Worm (Caenorhabditis elegans) whole organism, young adult: Measurements from ENCODE around the gene mai-2.
A peak's percentile ranks its signal among the peaks of the same experiment; 100 is the strongest.

Experiments
- B0019.2 ChIP-seq: fragments of 200-800 bp; sonication (Bioruptor generic); conservative IDR thresholded peaks from 2 replicates; pipeline ENCODE4 v1.3.6; 2022; ENCODE audit warnings: missing genetic modification reagents, missing genetic modification characterization, missing compliant biosample characterization
- B0035.1 ChIP-seq: sonication (generic microtip); optimal IDR thresholded peaks from 2 replicates; lab custom pipeline; 2016; ENCODE audit warnings: missing genetic modification characterization, mild to moderate bottlenecking, missing compliant biosample characterization, missing genotype, missing genetic modification reagents
- C06A6.2 ChIP-seq: fragments of 200-800 bp; sonication (Bioruptor generic); conservative IDR thresholded peaks from 2 replicates; pipeline ENCODE4 v1.3.6; 2022; ENCODE audit warnings: missing genetic modification characterization, missing compliant biosample characterization
- F22D6.2 ChIP-seq: sonication (generic microtip); optimal IDR thresholded peaks from 2 replicates; lab custom pipeline; 2016; ENCODE audit warnings: mild to moderate bottlenecking, missing genetic modification characterization, missing compliant biosample characterization
- F23B12.7 ChIP-seq: sonication (generic microtip); optimal IDR thresholded peaks from 2 replicates; lab custom pipeline; 2017; ENCODE audit warnings: missing genetic modification characterization, mild to moderate bottlenecking, missing compliant biosample characterization, antibody characterized with exemption, moderate library complexity; ENCODE audit not compliant: insufficient read depth
- F33H1.4 ChIP-seq: fragments of 200-800 bp; sonication (Bioruptor generic); IDR thresholded peaks from 2 replicates; pipeline ENCODE4 v1.3.6; 2022; ENCODE audit warnings: missing genetic modification reagents, missing genetic modification characterization, missing compliant biosample characterization
- F55B11.4 ChIP-seq: sonication (generic microtip); optimal IDR thresholded peaks from 2 replicates; lab custom pipeline; 2016; ENCODE audit warnings: missing compliant biosample characterization, missing genetic modification characterization, borderline replicate concordance; ENCODE audit not compliant: insufficient read depth
- F57A8.1 ChIP-seq: fragments of 200-800 bp; sonication (Bioruptor generic); optimal IDR thresholded peaks from 2 replicates; lab custom pipeline; 2018; ENCODE audit warnings: mild to moderate bottlenecking, missing genetic modification characterization, moderate library complexity, missing compliant biosample characterization
- F57C9.4 ChIP-seq: sonication (generic microtip); optimal IDR thresholded peaks from 2 replicates; lab custom pipeline; 2017; ENCODE audit warnings: mild to moderate bottlenecking, missing genetic modification characterization, missing compliant biosample characterization
- K11D2.4 ChIP-seq: fragments of 200-800 bp; sonication (Bioruptor generic); IDR thresholded peaks from 2 replicates; pipeline ENCODE4 v1.3.6; 2022; ENCODE audit warnings: missing genetic modification reagents, missing genetic modification characterization, missing compliant biosample characterization
- Y53G8AR.9 ChIP-seq: fragments of 200-800 bp; sonication (Bioruptor generic); conservative IDR thresholded peaks from 2 replicates; pipeline ENCODE4 v1.3.6; 2022; ENCODE audit warnings: missing genetic modification reagents, missing genetic modification characterization, missing compliant biosample characterization
- Y67H2A.10 ChIP-seq: fragments of 200-800 bp; sonication (Bioruptor generic); conservative IDR thresholded peaks from 2 replicates; pipeline ENCODE4 v1.3.6; 2022; ENCODE audit warnings: missing genetic modification reagents, missing genetic modification characterization, missing compliant biosample characterization
- Y79H2A.3 ChIP-seq: fragments of 200-800 bp; sonication (Bioruptor generic); conservative IDR thresholded peaks from 2 replicates; pipeline ENCODE4 v1.3.6; 2022; ENCODE audit warnings: missing genetic modification reagents, missing genetic modification characterization, missing compliant biosample characterization
- ZK185.1 ChIP-seq: sonication (generic microtip); optimal IDR thresholded peaks from 2 replicates; lab custom pipeline; 2016; ENCODE audit warnings: mild to moderate bottlenecking, missing genetic modification characterization, missing compliant biosample characterization; ENCODE audit not compliant: poor library complexity, severe bottlenecking
- ama-1 ChIP-seq, 3 experiments: fragments of 150-350 bp in 1 of 3; sonication (generic microtip) in 2 of 3; optimal IDR thresholded peaks; 2 replicates each; lab custom pipeline; 2014 to 2018; ENCODE audit warnings: missing biosample characterization in 2 of 3, missing genetic modification characterization in 2 of 3, missing genetic modification reagents in 2 of 3
- aptf-3 ChIP-seq: fragments of 200-800 bp; sonication (Bioruptor generic); IDR thresholded peaks from 2 replicates; pipeline ENCODE4 v1.3.6; 2022; ENCODE audit warnings: missing genetic modification characterization, missing compliant biosample characterization
- attf-5 ChIP-seq: fragments of 200-800 bp; sonication (Bioruptor generic); optimal IDR thresholded peaks from 2 replicates; lab custom pipeline; 2018; ENCODE audit warnings: mild to moderate bottlenecking, missing genetic modification characterization, missing compliant biosample characterization
- cebp-1 ChIP-seq, 2 experiments: fragments of 200-800 bp in 1 of 2; sonication (Bioruptor generic) in 1 of 2; sonication (generic microtip) in 1 of 2; IDR thresholded peaks in 1 of 2; optimal IDR thresholded peaks in 1 of 2; 2 replicates each; pipeline versions ENCODE4 v1.3.6 to Lab custom; 2017 to 2022; ENCODE audit warnings: missing compliant biosample characterization in 2 of 2, missing genetic modification characterization in 2 of 2, mild to moderate bottlenecking in 1 of 2, missing genetic modification reagents in 1 of 2, moderate library complexity in 1 of 2
- ceh-100 ChIP-seq: fragments of 200-800 bp; sonication (Bioruptor generic); IDR thresholded peaks from 2 replicates; pipeline ENCODE4 v1.3.6; 2022; ENCODE audit warnings: missing genetic modification reagents, missing genetic modification characterization, missing compliant biosample characterization
- ceh-40 ChIP-seq: fragments of 200-800 bp; sonication (Bioruptor generic); IDR thresholded peaks from 2 replicates; pipeline ENCODE4 v1.3.6; 2022; ENCODE audit warnings: missing genetic modification characterization, missing compliant biosample characterization
- ceh-58 ChIP-seq: fragments of 200-800 bp; sonication (Bioruptor generic); IDR thresholded peaks from 2 replicates; pipeline ENCODE4 v1.3.6; 2022; ENCODE audit warnings: missing genetic modification characterization, missing compliant biosample characterization
- chd-7 ChIP-seq: sonication (generic microtip); optimal IDR thresholded peaks from 2 replicates; lab custom pipeline; 2016; ENCODE audit warnings: mild to moderate bottlenecking, missing genetic modification characterization, moderate library complexity, missing compliant biosample characterization
- dpl-1 ChIP-seq: fragments of 150-350 bp; optimal IDR thresholded peaks from 2 replicates; lab custom pipeline; 2014; ENCODE audit warnings: missing biosample characterization, missing genetic modification reagents, missing genetic modification characterization
- efl-1 ChIP-seq: fragments of 150-350 bp; optimal IDR thresholded peaks from 2 replicates; lab custom pipeline; 2014; ENCODE audit warnings: missing biosample characterization, missing genetic modification reagents, missing genetic modification characterization
- egl-44 ChIP-seq: fragments of 200-800 bp; sonication (Bioruptor generic); IDR thresholded peaks from 2 replicates; pipeline ENCODE4 v1.3.6; 2022; ENCODE audit warnings: missing genetic modification reagents, missing genetic modification characterization, missing compliant biosample characterization
- egrh-3 ChIP-seq: fragments of 200-800 bp; sonication (Bioruptor generic); IDR thresholded peaks from 2 replicates; pipeline ENCODE4 v1.3.6; 2022; ENCODE audit warnings: missing genetic modification reagents, missing genetic modification characterization, missing compliant biosample characterization
- gei-17 ChIP-seq: fragments of 200-800 bp; sonication (Bioruptor generic); optimal IDR thresholded peaks from 2 replicates; lab custom pipeline; 2018; ENCODE audit warnings: mild to moderate bottlenecking, missing genetic modification characterization, missing compliant biosample characterization
- hlh-12 ChIP-seq: sonication (generic microtip); optimal IDR thresholded peaks from 2 replicates; lab custom pipeline; 2016; ENCODE audit warnings: missing genetic modification characterization, missing compliant biosample characterization
- hsf-1 ChIP-seq: fragments of 200-800 bp; sonication (Bioruptor generic); IDR thresholded peaks from 2 replicates; pipeline ENCODE4 v1.3.6; 2022; ENCODE audit warnings: missing genetic modification reagents, missing genetic modification characterization, missing compliant biosample characterization
- lin-26 ChIP-seq: fragments of 200-800 bp; sonication (Bioruptor generic); IDR thresholded peaks from 2 replicates; pipeline ENCODE4 v1.3.6; 2022; ENCODE audit warnings: missing genetic modification reagents, missing genetic modification characterization, missing compliant biosample characterization
- lin-35 ChIP-seq, 3 experiments: fragments of 150-350 bp in 2 of 3; sonication (generic microtip) in 1 of 3; optimal IDR thresholded peaks; 2 replicates each; lab custom pipeline; 2014 to 2018; ENCODE audit warnings: missing biosample characterization in 3 of 3, missing genetic modification characterization in 3 of 3, missing genetic modification reagents in 3 of 3
- lir-1 ChIP-seq: fragments of 200-800 bp; sonication (Bioruptor generic); conservative IDR thresholded peaks from 2 replicates; pipeline ENCODE4 v1.3.6; 2022; ENCODE audit warnings: missing genetic modification reagents, missing genetic modification characterization, missing compliant biosample characterization
- lsl-1 ChIP-seq: fragments of 200-800 bp; sonication (Bioruptor generic); optimal IDR thresholded peaks from 2 replicates; lab custom pipeline; 2018; ENCODE audit warnings: mild to moderate bottlenecking, missing genetic modification characterization, moderate library complexity, missing compliant biosample characterization
- madf-3 ChIP-seq: fragments of 200-800 bp; sonication (Bioruptor generic); IDR thresholded peaks from 2 replicates; pipeline ENCODE4 v1.3.6; 2022; ENCODE audit warnings: missing genetic modification reagents, missing genetic modification characterization, missing compliant biosample characterization
- madf-6 ChIP-seq: fragments of 200-800 bp; sonication (Bioruptor generic); IDR thresholded peaks from 2 replicates; pipeline ENCODE4 v1.3.6; 2022; ENCODE audit warnings: missing genetic modification reagents, missing genetic modification characterization, missing compliant biosample characterization
- pbrm-1 ChIP-seq: fragments of 200-800 bp; sonication (Bioruptor generic); IDR thresholded peaks from 2 replicates; pipeline ENCODE4 v1.3.6; 2022; ENCODE audit warnings: missing genetic modification reagents, missing genetic modification characterization, missing compliant biosample characterization
- rec-8 ChIP-seq, 2 experiments: sonication (generic microtip); optimal IDR thresholded peaks; 2 replicates each; lab custom pipeline; 2016; ENCODE audit warnings: mild to moderate bottlenecking in 2 of 2, missing genetic modification characterization in 2 of 2, missing genetic modification reagents in 2 of 2, missing genotype in 2 of 2, missing biosample characterization in 1 of 2, missing compliant biosample characterization in 1 of 2, moderate library complexity in 1 of 2
- sea-2 ChIP-seq: fragments of 200-800 bp; sonication (Bioruptor generic); IDR thresholded peaks from 2 replicates; pipeline ENCODE4 v1.3.6; 2022; ENCODE audit warnings: missing genetic modification characterization, missing compliant biosample characterization
- snpc-3.4 ChIP-seq: sonication (generic microtip); optimal IDR thresholded peaks from 2 replicates; lab custom pipeline; 2017; ENCODE audit warnings: missing genetic modification characterization, mild to moderate bottlenecking, missing compliant biosample characterization, antibody characterized with exemption, moderate library complexity, missing genotype, missing genetic modification reagents
- sptf-2 ChIP-seq: fragments of 200-800 bp; sonication (Bioruptor generic); optimal IDR thresholded peaks from 2 replicates; lab custom pipeline; 2018; ENCODE audit warnings: mild to moderate bottlenecking, missing genetic modification characterization, missing compliant biosample characterization
- xnd-1 ChIP-seq: sonication (generic microtip); optimal IDR thresholded peaks from 2 replicates; lab custom pipeline; 2016; ENCODE audit warnings: missing genotype, missing genetic modification reagents, missing genetic modification characterization, missing compliant biosample characterization
- zfh-2 ChIP-seq: fragments of 200-800 bp; sonication (Bioruptor generic); conservative IDR thresholded peaks from 2 replicates; pipeline ENCODE4 v1.3.6; 2022; ENCODE audit warnings: missing genetic modification reagents, missing genetic modification characterization, missing compliant biosample characterization
- ztf-18 ChIP-seq: sonication (generic microtip); optimal IDR thresholded peaks from 2 replicates; lab custom pipeline; 2016; ENCODE audit warnings: missing genotype, mild to moderate bottlenecking, missing genetic modification characterization, missing compliant biosample characterization
- ztf-26 ChIP-seq: sonication (generic microtip); optimal IDR thresholded peaks from 2 replicates; lab custom pipeline; 2017; ENCODE audit warnings: missing genetic modification characterization, missing compliant biosample characterization
- ztf-28 ChIP-seq: fragments of 200-800 bp; sonication (Bioruptor generic); IDR thresholded peaks from 2 replicates; pipeline ENCODE4 v1.3.6; 2022; ENCODE audit warnings: missing genetic modification reagents, missing genetic modification characterization, missing compliant biosample characterization
- ztf-3 ChIP-seq: fragments of 200-800 bp; sonication (Bioruptor generic); optimal IDR thresholded peaks from 2 replicates; lab custom pipeline; 2018; ENCODE audit warnings: mild to moderate bottlenecking, missing genetic modification characterization, missing compliant biosample characterization

The mai-2 gene

ce11 chrIV:3337275-3337674 is 48.4 kb upstream of the mai-2 start (continued):
- 0 out of 2 replicates have a peak, but pooled peaks have one; percentile 10 for TF ChIP-seq Y53G8AR.9 (GFP tag; lab: Robert Waterston, UW)
- TF ChIP-seq lin-35 (GFP tag; optimal IDR thresholded peaks at IDR 0.05; lab: Kevin White, UChicago): no peak
- TF ChIP-seq zfh-2 (GFP tag; lab: Robert Waterston, UW): peak; percentile 94
- no peak for TF ChIP-seq F22D6.2 (tag; lab: Kevin White, UChicago)
- no peak for TF ChIP-seq sea-2 (GFP tag; lab: Robert Waterston, UW)
- TF ChIP-seq lin-26: no peak
- no peak for TF ChIP-seq C06A6.2 (GFP tag; lab: Robert Waterston, UW)
- TF ChIP-seq F55B11.4: no peak
- no peak for TF ChIP-seq xnd-1 (tag; lab: Kevin White, UChicago)
- no peak for TF ChIP-seq F57C9.4 (tag; lab: Kevin White, UChicago)
- TF ChIP-seq F33H1.4 (GFP tag; lab: Robert Waterston, UW): no peak
- TF ChIP-seq ztf-26 (tag; lab: Kevin White, UChicago): no peak
- TF ChIP-seq gei-17 (GFP tag; lab: Kevin White, UChicago): no peak
- TF ChIP-seq K11D2.4 (GFP tag; lab: Robert Waterston, UW): peak; percentile 32; the same call in 1 of the 2 replicates
- TF ChIP-seq snpc-3.4 (tag; lab: Kevin White, UChicago): no peak
- TF ChIP-seq chd-7 (tag; lab: Kevin White, UChicago): no peak

- TF ChIP-seq hlh-12 (tag; lab: Kevin White, UChicago): no peak
- no peak for TF ChIP-seq C06A6.2 (GFP tag; lab: Robert Waterston, UW)
- TF ChIP-seq attf-5 (GFP tag; lab: Kevin White, UChicago): no peak
- no peak for TF ChIP-seq Y79H2A.3
- no peak for TF ChIP-seq dpl-1
- peak; percentile 15; the same call in 1 of the 2 replicates for TF ChIP-seq ceh-100 (GFP tag; lab: Robert Waterston, UW)
- TF ChIP-seq B0035.1: no peak
- 0 out of 2 replicates have a peak, but pooled peaks have one; percentile 67 for TF ChIP-seq aptf-3 (GFP tag; lab: Robert Waterston, UW)
- TF ChIP-seq gei-17 (GFP tag; lab: Kevin White, UChicago): no peak
- peak; percentile 81 for TF ChIP-seq madf-3 (GFP tag; lab: Robert Waterston, UW)
- TF ChIP-seq Y67H2A.10: no peak
- TF ChIP-seq ceh-58 (GFP tag; lab: Robert Waterston, UW): 0 out of 2 replicates have a peak, but pooled peaks have one; percentile 69
- no peak for TF ChIP-seq efl-1 (GFP tag; lab: Kevin White, UChicago)
- no peak for TF ChIP-seq ceh-40 (GFP tag; lab: Robert Waterston, UW)
- TF ChIP-seq ztf-3 (GFP tag; lab: Kevin White, UChicago): no peak
- TF ChIP-seq F57A8.1 (GFP tag; lab: Kevin White, UChicago): no peak
- TF ChIP-seq egl-44 (GFP tag; lab: Robert Waterston, UW): peak; percentile 69; the same call in 1 of the 2 replicates
- TF ChIP-seq cebp-1 (GFP tag; IDR thresholded peaks at IDR 0.05; lab: Robert Waterston, UW): no peak; the same call in 1 of the 2 replicates
- no peak for TF ChIP-seq cebp-1 (tag; optimal IDR thresholded peaks at IDR 0.05; lab: Kevin White, UChicago)
- no peak for TF ChIP-seq lir-1 (GFP tag; lab: Robert Waterston, UW)
- 0 out of 2 replicates have a peak, but pooled peaks have one; percentile 12 for TF ChIP-seq B0019.2 (GFP tag; lab: Robert Waterston, UW)
- TF ChIP-seq egrh-3 (GFP tag; lab: Robert Waterston, UW): no peak
- peak; percentile 23 for TF ChIP-seq lsl-1 (GFP tag; lab: Kevin White, UChicago)
- TF ChIP-seq F23B12.7 (tag; lab: Kevin White, UChicago): no peak
- no peak for TF ChIP-seq rec-8 (tag; optimal IDR thresholded peaks at IDR 0.05; lab: Kevin White, UChicago)
- no peak for TF ChIP-seq sptf-2 (GFP tag; lab: Kevin White, UChicago)
- TF ChIP-seq ZK185.1 (tag; lab: Kevin White, UChicago): no peak
- no peak for TF ChIP-seq ztf-28 (GFP tag; lab: Robert Waterston, UW)
- TF ChIP-seq madf-6: peak; percentile 65
- TF ChIP-seq ama-1 (optimal IDR thresholded peaks at IDR 0.05; lab: Kevin White, UChicago): peak; percentile 47
- no peak for TF ChIP-seq ama-1 (GFP tag; optimal IDR thresholded peaks at IDR 0.05; lab: Kevin White, UChicago)
- peak; percentile 61 for TF ChIP-seq hsf-1 (GFP tag; lab: Robert Waterston, UW)
- TF ChIP-seq ztf-18 (tag; lab: Kevin White, UChicago): peak; percentile 35
- peak; percentile 36; the same call in 1 of the 2 replicates for TF ChIP-seq pbrm-1
These were observed 47.5 kb upstream of the mai-2 start for ce11 chrIV:3338176-3338575.
